Worm (Caenorhabditis elegans): Measurements from ENCODE around the gene B0336.7.

Gene B0336.7

ce11 chrIII:5697266-5697665, at the start of gene B0336.7:
Gene B0336.7 (minus strand): TSS chrIII:5697366.
- no peak for TF ChIP-seq ham-2 (GFP tag; optimal IDR thresholded peaks at IDR 0.05)
- TF ChIP-seq nhr-237 (tag; optimal IDR thresholded peaks at IDR 0.05) = no peak
- no peak for TF ChIP-seq flh-1 (GFP tag; optimal IDR thresholded peaks at IDR 0.05)
- no peak for TF ChIP-seq cnd-1 (tag; optimal IDR thresholded peaks at IDR 0.05)
- no peak for TF ChIP-seq nhr-76 (tag; optimal IDR thresholded peaks at IDR 0.05)
- TF ChIP-seq nhr-28 (tag; optimal IDR thresholded peaks at IDR 0.05) = no peak

ce11 chrIII:5744579-5744978, 47.4 kb upstream of the B0336.7 start, which contains the start of gene B0244.5:
Gene B0244.5 (plus strand): TSS chrIII:5744879.
- no peak for TF ChIP-seq sem-2 (GFP tag; optimal IDR thresholded peaks at IDR 0.05)
- no peak for TF ChIP-seq drap-1 (GFP tag; optimal IDR thresholded peaks at IDR 0.05)
- no peak for TF ChIP-seq ceh-83 (GFP tag; optimal IDR thresholded peaks at IDR 0.05)

ce11 chrIII:5743084-5743483, 45.9 kb upstream of the B0336.7 start, which contains the start of gene B0244.15:
Gene B0244.15 (plus strand): TSS chrIII:5743384.
- TF ChIP-seq snpc-4 (tag; optimal IDR thresholded peaks at IDR 0.05) (no peak), ceh-43 (GFP tag; optimal IDR thresholded peaks at IDR 0.05) (no peak), mab-5 (tag; optimal IDR thresholded peaks at IDR 0.05) (no peak), lin-32 (GFP tag; optimal IDR thresholded peaks at IDR 0.05) (no peak), elt-3 (tag; optimal IDR thresholded peaks at IDR 0.05) (no peak), blmp-1 (tag; optimal IDR thresholded peaks at IDR 0.05) (no peak), mep-1 (tag; optimal IDR thresholded peaks at IDR 0.05) (no peak), tbx-8 (GFP tag; optimal IDR thresholded peaks at IDR 0.05) (no peak), lin-13 (tag; optimal IDR thresholded peaks at IDR 0.05) (no peak), zip-8 (tag; optimal IDR thresholded peaks at IDR 0.05) (no peak), nhr-28 (tag; optimal IDR thresholded peaks at IDR 0.05) (no peak), nhr-237 (tag; optimal IDR thresholded peaks at IDR 0.05) (no peak), hlh-1 (tag; optimal IDR thresholded peaks at IDR 0.05) (no peak)

ce11 chrIII:5740666-5741065, 43.5 kb upstream of the B0336.7 start, which contains the start of gene B0244.16:
Gene B0244.16 (plus strand): TSS chrIII:5740966.
- TF ChIP-seq elt-3 (tag; optimal IDR thresholded peaks at IDR 0.05) = no peak
- no peak for TF ChIP-seq nhr-237 (tag; optimal IDR thresholded peaks at IDR 0.05)
- no peak for TF ChIP-seq ceh-83 (GFP tag; optimal IDR thresholded peaks at IDR 0.05)
- no peak for TF ChIP-seq sptf-1 (tag; optimal IDR thresholded peaks at IDR 0.05)
- TF ChIP-seq zip-8 (tag; optimal IDR thresholded peaks at IDR 0.05) = no peak

- no peak for TF ChIP-seq ztf-11 (tag; optimal IDR thresholded peaks at IDR 0.05)
- no peak for TF ChIP-seq blmp-1 (tag; optimal IDR thresholded peaks at IDR 0.05)
- no peak for TF ChIP-seq sem-2 (GFP tag; optimal IDR thresholded peaks at IDR 0.05)
- no peak for TF ChIP-seq elt-1 (tag; optimal IDR thresholded peaks at IDR 0.05; ENCODE audit: borderline replicate concordance, insufficient read depth)
- no peak for TF ChIP-seq ceh-39 (tag; optimal IDR thresholded peaks at IDR 0.05)
- TF ChIP-seq ces-1 (GFP tag; optimal IDR thresholded peaks at IDR 0.05) = no peak
- no peak for TF ChIP-seq flh-1 (GFP tag; optimal IDR thresholded peaks at IDR 0.05)
- no peak for TF ChIP-seq ham-2 (GFP tag; optimal IDR thresholded peaks at IDR 0.05)
- no peak for TF ChIP-seq lsy-2 (tag; optimal IDR thresholded peaks at IDR 0.05)
- TF ChIP-seq elt-3 (tag; optimal IDR thresholded peaks at IDR 0.05) = no peak
- no peak for TF ChIP-seq nhr-28 (tag; optimal IDR thresholded peaks at IDR 0.05)
- no peak for TF ChIP-seq unc-39 (tag; optimal IDR thresholded peaks at IDR 0.05)
Observed at ce11 chrIII:5737708-5738107, 40.5 kb upstream of the B0336.7 start, which contains the start of gene B0244.6. Gene B0244.6 (plus strand): TSS chrIII:5738008.

- no peak for TF ChIP-seq nhr-237 (tag; optimal IDR thresholded peaks at IDR 0.05)
Observed at ce11 chrIII:5734905-5735304, 37.7 kb upstream of the B0336.7 start, which contains the start of gene B0244.10. Gene B0244.10 (plus strand): TSS chrIII:5735158.

DNA sequence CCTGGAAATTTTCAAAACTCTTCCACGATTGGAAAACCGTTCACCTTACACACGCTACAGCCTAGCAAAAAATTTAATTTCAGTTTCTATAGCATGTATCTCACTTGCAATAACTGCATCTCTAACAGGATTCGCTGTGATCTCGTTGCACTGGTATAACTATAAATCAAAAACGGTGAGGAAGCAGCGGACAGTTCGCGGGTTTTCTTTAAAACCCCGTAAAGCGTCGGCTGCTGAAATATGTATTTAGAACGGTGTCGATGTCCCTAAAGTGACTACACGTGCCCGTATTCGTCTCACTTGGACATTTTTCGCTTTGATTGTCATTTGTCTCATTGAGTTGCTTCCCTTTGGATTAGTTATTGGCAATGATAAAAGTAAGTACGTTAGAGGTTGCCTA, 37.2 kb upstream of the B0336.7 start:
- no peak for TF ChIP-seq cnd-1 (tag; optimal IDR thresholded peaks at IDR 0.05)
- no peak for TF ChIP-seq ztf-11 (tag; optimal IDR thresholded peaks at IDR 0.05)
- TF ChIP-seq sem-2 (GFP tag; optimal IDR thresholded peaks at IDR 0.05) = no peak
- TF ChIP-seq tbx-8 (GFP tag; optimal IDR thresholded peaks at IDR 0.05) = no peak
